Worm (Caenorhabditis elegans) whole organism, L4/young adult: ENCODE results near the gene F37B4.10.

ENCODE experiments used
- W03F9.2 ChIP-seq: fragments of 150-350 bp; optimal IDR thresholded peaks from 2 replicates; lab custom pipeline; 2014; ENCODE audit warnings: missing biosample characterization, missing genetic modification characterization
- dao-5 ChIP-seq: sonication (generic microtip); optimal IDR thresholded peaks from 2 replicates; lab custom pipeline; 2016; ENCODE audit warnings: missing genotype, missing genetic modification characterization, moderate library complexity, missing compliant biosample characterization
- him-1 ChIP-seq: sonication (generic microtip); optimal IDR thresholded peaks from 2 replicates; lab custom pipeline; 2016; ENCODE audit warnings: missing genotype, missing genetic modification reagents, missing genetic modification characterization, missing compliant biosample characterization

DNA sequence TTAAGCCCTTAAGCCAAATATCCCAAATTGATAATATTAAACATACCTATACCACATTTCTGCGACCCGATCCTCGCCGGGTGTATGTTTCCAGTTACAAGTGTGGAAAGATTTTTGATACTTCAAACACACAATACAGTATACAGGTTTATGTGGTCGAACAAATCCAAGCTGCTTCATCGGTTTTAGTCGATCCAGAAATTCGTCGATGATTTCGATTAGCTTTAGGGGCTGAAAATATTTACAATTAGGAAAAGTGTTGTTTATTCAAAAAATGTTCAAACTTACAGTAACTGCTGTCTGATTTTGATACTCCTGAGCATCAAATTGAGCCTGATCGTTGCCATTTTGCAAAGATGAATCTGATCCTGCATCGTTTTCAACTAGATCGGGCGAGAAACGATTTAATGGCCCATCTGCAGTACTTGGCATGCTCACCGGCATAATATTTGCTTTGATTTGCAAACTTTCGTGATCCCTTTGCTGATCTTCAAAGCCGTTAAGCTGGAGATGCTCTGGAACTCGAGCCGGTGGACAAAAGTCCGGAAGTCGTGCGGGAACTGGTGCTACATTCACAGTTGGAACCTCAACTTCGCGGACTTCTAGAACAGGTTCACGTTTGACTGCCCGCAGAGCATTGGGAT, 1.1 kb downstream of the F37B4.10 start:
- TF ChIP-seq him-1 = no peak
- no peak for TF ChIP-seq W03F9.2 (tag; lab: Kevin White, UChicago)
- TF ChIP-seq dao-5 (tag; lab: Kevin White, UChicago) = no peak
